Fruit fly (Drosophila melanogaster) whole organism, adult: ENCODE data around the gene CG34175.
A peak's percentile ranks its signal among the peaks of the same experiment; 100 is the strongest.

Experiments used
- CG11617 ChIP-seq: fragments of 200-800 bp; sonication (Bioruptor generic); optimal IDR thresholded peaks from 2 replicates; lab custom pipeline; 2017; ENCODE audit warnings: mild to moderate bottlenecking, missing biosample characterization, missing genetic modification reagents, missing genetic modification characterization
- Clk ChIP-seq: fragments of 200-800 bp; sonication (Bioruptor generic); optimal IDR thresholded peaks from 2 replicates; lab custom pipeline; 2017; ENCODE audit warnings: missing biosample characterization, missing genetic modification characterization
- Hr96 ChIP-seq: fragments of 200-800 bp; sonication (Bioruptor generic); optimal IDR thresholded peaks from 2 replicates; lab custom pipeline; 2016; ENCODE audit warnings: missing biosample characterization, missing genetic modification characterization
- cnc ChIP-seq, 2 experiments: fragments of >200 bp; optimal IDR thresholded peaks; 2 replicates each; lab custom pipeline; 2017
- kay ChIP-seq: fragments of 200-800 bp; sonication (Bioruptor generic); peaks from one replicate; lab custom pipeline; 2016; ENCODE audit warnings: missing biosample characterization, missing genetic modification characterization, borderline replicate concordance

CG34175 gene

dm6 chr2L:3444789-3445188 lies 47.0 kb downstream of the CG34175 start:
- TF ChIP-seq cnc (optimal IDR thresholded peaks at IDR 0.05; lab: Kevin White, UChicago) = no peak
- TF ChIP-seq Hr96 (GFP tag; lab: Kevin White, UChicago) = no peak
- TF ChIP-seq Clk (GFP tag; lab: Kevin White, UChicago) = no peak

DNA sequence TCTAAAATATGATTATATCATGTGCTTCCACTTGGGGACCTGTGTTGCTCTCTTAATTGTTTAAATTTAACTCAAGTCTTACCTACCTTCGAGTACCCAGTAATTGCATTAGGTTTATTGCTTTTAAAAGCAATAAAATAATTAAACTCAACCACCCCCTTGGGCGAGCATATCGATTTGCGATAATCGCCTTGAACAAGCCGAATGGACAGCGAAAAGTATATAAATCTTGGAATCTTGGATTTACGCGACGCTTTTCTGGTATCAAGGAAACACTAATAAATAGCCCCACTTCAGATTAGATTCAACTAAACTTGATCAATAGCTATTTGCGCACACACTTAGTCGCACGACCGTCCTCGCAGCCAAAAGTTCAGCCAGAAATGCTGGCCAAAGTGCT lies 47.8 kb downstream of the CG34175 start, which contains the start of gene CG2772:
TSS of gene CG2772 (plus strand) at position 338 of the 400 bp plus-strand sequence.
- TF ChIP-seq kay (GFP tag; lab: Kevin White, UChicago) (peak; percentile 11), CG11617 (GFP tag; lab: Kevin White, UChicago) (no peak)
